Fruit fly (Drosophila melanogaster): ENCODE results near the gene CG17026.
A peak's percentile ranks its signal among the peaks of the same experiment; 100 is the strongest.

The CG17026 gene

DNA sequence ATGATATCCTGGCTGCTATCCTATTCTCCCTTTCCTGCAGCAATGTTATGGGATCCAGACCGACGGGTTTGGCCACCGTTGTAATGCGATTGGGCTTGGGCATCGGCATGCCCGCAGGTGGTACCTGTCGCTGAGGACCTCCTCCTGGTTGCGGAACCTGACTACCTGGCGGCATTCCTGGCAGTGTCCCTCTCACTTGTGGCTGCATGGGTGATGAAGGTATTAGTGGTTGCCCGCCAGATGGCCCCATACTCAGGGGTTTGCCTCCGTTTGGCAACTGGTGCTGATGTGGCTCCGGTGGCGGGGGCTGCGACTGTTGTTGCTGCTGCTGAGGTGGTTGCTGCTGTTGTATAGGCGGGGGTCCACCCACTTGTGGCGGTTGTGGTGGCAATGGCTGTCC is 1.0 kb upstream of the CG17026 start:
- no peak for TF ChIP-seq D1 (tag; optimal IDR thresholded peaks at IDR 0.05)
- no peak for TF ChIP-seq CG13204 (GFP tag; optimal IDR thresholded peaks at IDR 0.05)
- no peak for TF ChIP-seq CG8159 (tag; optimal IDR thresholded peaks at IDR 0.05)
- TF ChIP-seq gl (tag; optimal IDR thresholded peaks at IDR 0.05): no peak
- TF ChIP-seq Pif1A (GFP tag; optimal IDR thresholded peaks at IDR 0.05): no peak
- TF ChIP-seq CG4496 (GFP tag; IDR thresholded peaks at IDR 0.05): no peak
- TF ChIP-seq Snoo (tag; optimal IDR thresholded peaks at IDR 0.05): no peak
- TF ChIP-seq CG15710 (tag; optimal IDR thresholded peaks at IDR 0.05): no peak
- TF ChIP-seq fd96Ca (GFP tag; IDR thresholded peaks at IDR 0.05): no peak
- no peak for TF ChIP-seq Pif1B (GFP tag; optimal IDR thresholded peaks at IDR 0.05)
- TF ChIP-seq CG10348 (GFP tag; IDR thresholded peaks at IDR 0.05): no peak
- no peak for TF ChIP-seq CG32121 (GFP tag; IDR thresholded peaks at IDR 0.05)
- TF ChIP-seq rn (GFP tag; IDR thresholded peaks at IDR 0.05): no peak
- no peak for TF ChIP-seq Ets98B (GFP tag; IDR thresholded peaks at IDR 0.05)
- no peak for TF ChIP-seq CG34367 (tag; optimal IDR thresholded peaks at IDR 0.05)
- no peak for TF ChIP-seq CG9948 (tag; optimal IDR thresholded peaks at IDR 0.05)

DNA sequence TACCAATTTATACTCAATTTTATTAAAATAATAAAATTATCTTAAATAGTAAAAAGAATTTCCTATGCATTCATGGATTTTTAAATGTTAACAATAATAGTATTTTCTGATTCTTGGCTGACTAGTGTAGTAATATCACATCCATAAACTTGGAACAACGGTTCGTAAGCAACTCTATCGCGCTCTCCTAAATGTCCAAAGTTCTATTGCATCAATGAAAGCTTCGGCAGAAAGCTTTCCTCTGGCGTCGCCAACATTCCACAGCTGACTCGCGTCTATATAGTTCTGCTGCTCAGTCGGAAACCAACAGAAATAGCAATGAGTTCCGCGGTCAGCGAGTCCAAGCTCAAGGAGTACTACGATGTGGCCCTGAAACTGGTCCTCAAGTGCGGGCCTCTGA is 1.6 kb downstream of the CG17026 start, which contains the start of gene CG17029:
Gene CG17029, plus strand, starts transcription at position 113 of the 400 bp plus-strand sequence.
- TF ChIP-seq CG8301 (tag; optimal IDR thresholded peaks at IDR 0.05) (no peak), CG12605 (GFP tag; IDR thresholded peaks at IDR 0.05) (peak; percentile 64), rn (GFP tag; IDR thresholded peaks at IDR 0.05) (peak; percentile 3; the same call in 1 of the 2 replicates), Pif1A (GFP tag; optimal IDR thresholded peaks at IDR 0.05) (no peak), fd96Ca (GFP tag; IDR thresholded peaks at IDR 0.05) (0 out of 3 replicates have a peak, but pooled peaks have one; percentile 24), gl (tag; optimal IDR thresholded peaks at IDR 0.05) (no peak), Ets98B (GFP tag; IDR thresholded peaks at IDR 0.05) (peak; percentile 12; the same call in 1 of the 2 replicates)

DNA sequence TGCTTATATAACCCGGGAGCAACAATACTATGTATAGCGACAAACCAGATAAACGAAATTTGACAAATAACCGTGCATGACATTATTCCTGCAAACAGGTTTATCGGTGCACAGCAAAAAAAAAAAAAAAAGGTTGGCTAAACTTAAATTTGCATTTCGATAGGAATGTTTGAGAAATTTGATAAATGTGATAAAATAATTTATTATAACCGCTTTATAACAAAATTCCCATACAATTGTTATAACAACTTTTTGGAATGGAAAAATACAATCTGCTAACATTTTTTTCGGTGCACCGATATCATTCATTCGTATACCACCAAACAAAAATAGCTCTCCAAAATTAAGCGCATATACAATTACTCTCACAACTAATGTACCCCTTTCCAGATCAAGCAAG is 2.4 kb downstream of the CG17026 start:
- no peak for TF ChIP-seq CG10348 (GFP tag; IDR thresholded peaks at IDR 0.05)
- peak; percentile 74 for TF ChIP-seq Ets98B (GFP tag; IDR thresholded peaks at IDR 0.05)
- TF ChIP-seq CG4496 (GFP tag; IDR thresholded peaks at IDR 0.05): peak; percentile 76
- TF ChIP-seq Pif1A (GFP tag; optimal IDR thresholded peaks at IDR 0.05): no peak
- TF ChIP-seq gl (tag; optimal IDR thresholded peaks at IDR 0.05): no peak
- TF ChIP-seq CG17806 (tag; optimal IDR thresholded peaks at IDR 0.05): peak; percentile 35
- TF ChIP-seq EcR (GFP tag; optimal IDR thresholded peaks at IDR 0.05): no peak
- TF ChIP-seq CG34367 (tag; optimal IDR thresholded peaks at IDR 0.05): no peak
- peak; percentile 47 for TF ChIP-seq Snoo (tag; optimal IDR thresholded peaks at IDR 0.05)
- TF ChIP-seq CG32121 (GFP tag; IDR thresholded peaks at IDR 0.05): peak; percentile 72
- TF ChIP-seq CG12605 (GFP tag; IDR thresholded peaks at IDR 0.05): peak; percentile 66
- no peak for TF ChIP-seq CG14655 (GFP tag; optimal IDR thresholded peaks at IDR 0.05)

DNA sequence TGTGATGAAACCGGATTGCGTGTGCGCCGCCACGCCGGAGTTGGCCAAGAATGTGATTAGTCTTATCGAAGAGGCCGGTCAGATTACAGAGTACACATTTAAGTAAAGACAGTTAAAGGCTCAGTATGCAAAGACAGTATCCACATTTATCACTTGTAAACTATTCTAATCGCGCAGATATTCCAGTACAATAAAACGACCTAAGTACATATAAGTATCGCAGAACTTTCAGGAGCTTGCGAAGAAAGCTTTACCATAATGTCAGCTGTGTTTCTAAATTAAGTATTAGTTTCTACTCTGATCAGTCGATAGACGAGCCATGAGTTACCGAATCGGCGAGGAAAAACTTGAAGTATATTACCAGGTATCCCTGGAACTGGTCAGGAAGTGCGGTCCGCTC is 3.1 kb downstream of the CG17026 start, which contains the start of gene CG17028:
Gene CG17028, plus strand, starts transcription at position 301 of the 400 bp plus-strand sequence.
- TF ChIP-seq Pif1A (GFP tag; optimal IDR thresholded peaks at IDR 0.05) (no peak), CG32121 (GFP tag; IDR thresholded peaks at IDR 0.05) (no peak), D1 (tag; optimal IDR thresholded peaks at IDR 0.05) (no peak), gl (tag; optimal IDR thresholded peaks at IDR 0.05) (no peak), CG17806 (tag; optimal IDR thresholded peaks at IDR 0.05) (no peak), CG12605 (GFP tag; IDR thresholded peaks at IDR 0.05) (no peak), rn (GFP tag; IDR thresholded peaks at IDR 0.05) (no peak), CG15710 (tag; optimal IDR thresholded peaks at IDR 0.05) (no peak), fd96Ca (GFP tag; IDR thresholded peaks at IDR 0.05) (no peak), Snoo (tag; optimal IDR thresholded peaks at IDR 0.05) (no peak), CG9948 (tag; optimal IDR thresholded peaks at IDR 0.05) (no peak)

DNA sequence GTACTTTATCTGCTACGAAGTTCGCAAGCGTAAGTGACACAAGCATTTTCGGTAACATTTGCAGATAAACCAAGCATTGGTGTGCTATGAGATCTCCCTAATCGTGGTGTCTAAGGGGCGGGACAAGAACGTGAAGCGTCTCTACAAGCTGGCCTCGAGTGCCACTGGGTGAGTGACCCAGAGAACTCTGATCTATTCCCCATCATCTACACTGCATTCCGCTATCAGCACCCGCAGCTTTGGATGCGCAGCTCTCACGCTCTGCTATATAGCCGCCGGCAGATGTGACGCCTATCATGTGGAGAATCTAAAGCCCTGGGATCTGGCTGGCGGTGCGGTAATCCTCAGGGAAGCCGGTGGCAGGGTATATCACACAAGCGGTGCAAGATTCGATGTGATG is 4.1 kb downstream of the CG17026 start:
- no peak for TF ChIP-seq Snoo (tag; optimal IDR thresholded peaks at IDR 0.05)
- TF ChIP-seq EcR (GFP tag; optimal IDR thresholded peaks at IDR 0.05): peak; percentile 46

DNA sequence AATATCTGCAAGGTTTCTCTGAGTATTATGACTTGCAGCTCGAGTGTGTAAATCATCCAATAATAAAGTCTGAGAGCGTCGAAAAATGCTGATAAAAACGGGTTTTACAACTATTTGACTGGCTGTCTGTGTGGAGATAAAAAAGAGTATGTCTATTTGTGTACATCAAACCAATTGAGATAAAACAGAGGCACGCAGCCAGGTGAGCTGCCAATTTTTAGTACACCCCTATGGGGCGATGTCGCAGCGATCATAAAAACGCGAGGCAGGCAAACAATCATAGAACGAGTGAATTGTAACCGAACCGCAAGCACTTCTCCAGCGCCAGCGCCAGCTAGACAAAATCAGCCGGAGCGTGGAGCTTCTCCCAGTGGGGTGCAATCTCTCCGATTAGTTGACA is 4.7 kb downstream of the CG17026 start, which contains the start of gene CG17027:
Gene CG17027, plus strand, starts transcription at position 189 of the 400 bp plus-strand sequence.
- TF ChIP-seq CG9948 (tag; optimal IDR thresholded peaks at IDR 0.05) (no peak), CG17806 (tag; optimal IDR thresholded peaks at IDR 0.05) (no peak), rn (GFP tag; IDR thresholded peaks at IDR 0.05) (no peak), Pif1A (GFP tag; optimal IDR thresholded peaks at IDR 0.05) (no peak), CG4496 (GFP tag; IDR thresholded peaks at IDR 0.05) (no peak), CG10348 (GFP tag; IDR thresholded peaks at IDR 0.05) (no peak), CG14655 (GFP tag; optimal IDR thresholded peaks at IDR 0.05) (no peak), Ets98B (GFP tag; IDR thresholded peaks at IDR 0.05) (no peak), CG15710 (tag; optimal IDR thresholded peaks at IDR 0.05) (no peak), Snoo (tag; optimal IDR thresholded peaks at IDR 0.05) (no peak), CG32121 (GFP tag; IDR thresholded peaks at IDR 0.05) (no peak), CG34367 (tag; optimal IDR thresholded peaks at IDR 0.05) (no peak)

DNA sequence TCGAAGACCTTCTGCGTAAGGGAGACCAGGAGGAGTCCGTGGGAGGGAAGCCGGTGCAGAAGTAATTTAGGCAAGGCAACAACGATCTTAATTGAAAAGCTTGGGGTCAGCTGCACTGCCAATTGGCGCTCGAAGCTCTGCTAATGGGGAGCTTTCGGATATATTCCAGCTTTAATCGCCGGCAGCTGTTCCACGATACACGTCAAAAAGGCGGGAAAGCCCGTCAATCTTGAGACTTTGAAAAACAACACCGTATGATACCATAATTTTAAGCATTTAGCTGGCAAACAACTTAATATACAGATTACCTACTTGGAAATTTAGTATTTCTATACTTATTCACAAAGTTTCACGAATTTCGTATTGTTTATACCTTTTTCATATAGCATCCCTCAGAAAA is 6.2 kb downstream of the CG17026 start:
- TF ChIP-seq CG17806 (tag; optimal IDR thresholded peaks at IDR 0.05): no peak
- no peak for TF ChIP-seq CG10348 (GFP tag; IDR thresholded peaks at IDR 0.05)
